Worm (Caenorhabditis elegans) whole organism, L4/young adult: ENCODE results near the gene hyls-1.

Experiments
- W03F9.2 ChIP-seq: fragments of 150-350 bp; optimal IDR thresholded peaks from 2 replicates; lab custom pipeline; 2014; ENCODE audit warnings: missing biosample characterization, missing genetic modification characterization
- dao-5 ChIP-seq: sonication (generic microtip); optimal IDR thresholded peaks from 2 replicates; lab custom pipeline; 2016; ENCODE audit warnings: missing genotype, missing genetic modification characterization, moderate library complexity, missing compliant biosample characterization
- him-1 ChIP-seq: sonication (generic microtip); optimal IDR thresholded peaks from 2 replicates; lab custom pipeline; 2016; ENCODE audit warnings: missing genotype, missing genetic modification reagents, missing genetic modification characterization, missing compliant biosample characterization

hyls-1 gene

DNA sequence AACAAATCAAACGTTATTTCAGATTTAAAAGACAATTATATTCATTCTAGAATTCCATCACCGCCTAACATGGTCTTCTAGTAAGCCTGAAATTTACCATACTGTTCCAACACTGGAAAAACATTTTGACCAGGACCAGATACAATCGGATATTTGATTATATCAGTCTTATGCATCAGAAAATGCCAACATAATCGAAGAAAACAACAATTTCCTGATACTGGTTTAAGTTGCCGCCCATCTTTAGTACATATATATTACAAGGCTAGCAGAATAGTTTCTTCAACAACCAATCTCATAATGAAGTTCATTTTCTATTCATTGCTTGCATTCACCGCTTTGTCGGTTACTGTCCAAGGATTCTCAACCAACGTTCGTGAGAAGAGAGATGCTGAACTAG is 21.8 kb downstream of the hyls-1 start, which contains the start of gene C13A2.12:
C13A2.12 (plus strand) TSS at position 301 of the 400 bp plus-strand sequence.
- no peak for TF ChIP-seq dao-5
- TF ChIP-seq W03F9.2 (tag; lab: Kevin White, UChicago) = no peak
- no peak for TF ChIP-seq him-1 (tag; lab: Kevin White, UChicago)

DNA sequence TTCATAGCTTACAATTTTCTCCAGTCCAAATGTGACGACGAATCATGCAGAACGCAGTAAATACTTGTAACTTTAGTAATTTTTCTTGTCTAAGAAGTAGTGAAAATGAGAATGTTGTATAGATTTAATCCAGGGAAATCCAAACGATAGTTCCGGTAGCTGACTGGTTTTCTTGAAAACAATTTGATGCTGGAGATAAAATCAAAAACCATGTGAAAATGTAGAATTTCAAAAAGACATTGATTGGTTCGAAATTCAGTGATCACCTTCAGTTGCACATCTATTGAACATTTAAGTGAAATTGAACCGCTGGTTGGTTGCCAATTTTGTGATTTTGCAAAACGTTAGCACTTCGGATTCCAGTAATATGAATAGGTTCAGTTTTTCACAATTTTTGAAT is 26.9 kb downstream of the hyls-1 start, which contains the start of gene C13A2.9:
C13A2.9 (minus strand) TSS at position 101 of the 400 bp plus-strand sequence.
- no peak for TF ChIP-seq W03F9.2 (tag; lab: Kevin White, UChicago)
- TF ChIP-seq dao-5 = no peak
- no peak for TF ChIP-seq him-1 (tag; lab: Kevin White, UChicago)

DNA sequence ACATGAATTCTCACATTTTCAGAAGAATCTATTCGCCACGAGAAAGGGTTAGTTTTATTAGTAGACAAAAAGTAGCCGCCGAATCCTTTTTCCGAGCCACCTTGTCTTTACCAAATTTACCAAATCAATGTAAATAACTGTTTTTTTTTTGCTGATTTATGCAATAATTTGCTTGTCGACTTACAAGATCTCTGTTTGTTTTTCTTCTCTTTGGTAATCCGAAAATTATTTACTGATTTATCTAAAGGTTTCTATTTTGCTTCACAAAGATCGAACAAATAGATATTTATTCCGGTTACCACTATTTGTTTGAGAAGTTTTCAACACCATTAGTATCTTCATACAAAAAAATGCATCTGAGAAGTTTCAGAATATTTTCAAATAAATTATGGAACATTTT is 28.8 kb downstream of the hyls-1 start, which contains the start of gene C13A2.7:
C13A2.7 (plus strand) TSS at position 301 of the 400 bp plus-strand sequence.
- no peak for TF ChIP-seq W03F9.2 (tag; lab: Kevin White, UChicago)
- no peak for TF ChIP-seq him-1 (tag; lab: Kevin White, UChicago)
- TF ChIP-seq dao-5 = no peak

DNA sequence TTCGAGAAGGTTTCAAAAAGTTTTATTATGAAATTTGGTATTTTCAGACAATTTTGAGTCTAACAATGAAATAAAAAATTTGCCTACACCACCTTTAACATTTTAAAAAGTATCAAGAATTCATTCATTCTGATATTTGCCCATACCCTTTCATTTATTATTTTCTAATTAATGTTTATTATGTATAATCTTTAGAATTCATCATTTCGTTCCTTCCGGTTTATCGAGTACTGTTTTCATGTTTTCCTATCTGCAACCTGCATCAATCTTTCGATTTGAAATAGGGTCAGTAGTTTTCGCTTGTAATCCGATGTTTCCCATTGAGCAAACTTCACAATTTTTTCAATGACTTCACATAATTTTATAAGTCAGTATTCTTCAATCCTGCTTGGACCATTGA is 32.2 kb downstream of the hyls-1 start, which contains the start of gene C13A2.6:
C13A2.6 (plus strand) TSS at position 301 of the 400 bp plus-strand sequence.
- TF ChIP-seq W03F9.2 (tag; lab: Kevin White, UChicago) (no peak), him-1 (tag; lab: Kevin White, UChicago) (no peak), dao-5 (no peak)

DNA sequence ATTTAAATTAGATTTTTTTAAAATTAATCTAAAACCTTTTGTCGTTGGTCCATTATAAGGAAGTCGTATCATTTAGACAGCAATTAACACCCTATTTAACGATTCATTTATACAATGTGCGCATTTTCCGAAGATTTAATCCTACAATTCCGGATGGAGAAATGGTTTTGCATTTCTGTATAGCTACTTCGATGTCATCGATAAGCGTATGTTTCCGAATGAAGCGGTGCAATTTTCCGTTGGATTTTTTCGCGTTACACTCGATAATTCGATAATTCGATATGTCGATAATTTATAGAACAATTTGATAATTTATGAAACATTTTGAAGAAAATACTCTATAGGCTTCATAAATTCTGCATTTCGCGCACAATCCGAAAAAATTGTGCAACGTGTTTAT is 37.8 kb downstream of the hyls-1 start, which contains the start of gene C13A2.10:
C13A2.10 (minus strand) TSS at position 101 of the 400 bp plus-strand sequence.
- TF ChIP-seq W03F9.2 (tag; lab: Kevin White, UChicago) (no peak), dao-5 (no peak), him-1 (tag; lab: Kevin White, UChicago) (no peak)

DNA sequence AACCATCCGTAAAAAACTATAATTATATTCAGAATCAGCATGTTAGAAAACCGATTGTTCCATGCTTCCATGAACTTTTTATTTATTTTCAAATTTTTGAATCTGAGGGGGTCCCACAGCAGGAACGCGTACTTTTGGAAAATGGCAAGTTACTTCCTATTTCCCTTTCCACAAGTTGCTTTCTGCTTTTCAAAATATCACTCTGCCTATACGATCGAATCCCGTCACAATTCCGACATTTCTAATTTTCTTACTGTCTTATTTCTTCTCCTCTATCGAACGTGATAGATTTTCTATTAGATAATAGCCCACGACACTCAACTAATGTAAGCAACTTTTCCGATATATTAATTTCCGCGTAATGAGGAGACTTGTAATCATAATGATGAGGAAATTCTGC is 38.3 kb downstream of the hyls-1 start, which contains the start of gene C13A2.5:
C13A2.5 (plus strand) TSS at position 301 of the 400 bp plus-strand sequence.
- TF ChIP-seq W03F9.2 (tag; lab: Kevin White, UChicago) (no peak), him-1 (tag; lab: Kevin White, UChicago) (no peak), dao-5 (no peak)

DNA sequence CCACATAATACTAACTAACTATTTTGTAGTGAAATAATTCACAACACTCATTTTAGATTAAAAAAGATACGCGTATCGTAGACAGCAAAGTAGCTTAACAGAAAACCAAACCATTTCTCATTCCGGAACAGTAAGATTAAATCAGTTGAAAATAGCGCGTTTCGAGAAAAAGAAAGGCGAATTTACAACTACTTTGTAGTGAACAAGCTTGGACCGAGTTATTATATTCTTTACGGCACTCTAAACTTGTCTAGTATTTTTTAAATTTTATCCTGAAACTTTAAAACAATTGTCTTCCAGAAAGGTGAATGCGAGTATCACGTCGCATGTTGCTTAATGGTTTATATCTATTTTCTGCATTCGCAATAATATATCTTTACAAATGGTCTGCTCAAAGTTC is 41.9 kb downstream of the hyls-1 start, which contains the start of gene C13A2.4:
C13A2.4 (plus strand) TSS at position 301 of the 400 bp plus-strand sequence.
- no peak for TF ChIP-seq him-1 (tag; lab: Kevin White, UChicago)
- TF ChIP-seq W03F9.2 (tag; lab: Kevin White, UChicago) = no peak
- no peak for TF ChIP-seq dao-5

DNA sequence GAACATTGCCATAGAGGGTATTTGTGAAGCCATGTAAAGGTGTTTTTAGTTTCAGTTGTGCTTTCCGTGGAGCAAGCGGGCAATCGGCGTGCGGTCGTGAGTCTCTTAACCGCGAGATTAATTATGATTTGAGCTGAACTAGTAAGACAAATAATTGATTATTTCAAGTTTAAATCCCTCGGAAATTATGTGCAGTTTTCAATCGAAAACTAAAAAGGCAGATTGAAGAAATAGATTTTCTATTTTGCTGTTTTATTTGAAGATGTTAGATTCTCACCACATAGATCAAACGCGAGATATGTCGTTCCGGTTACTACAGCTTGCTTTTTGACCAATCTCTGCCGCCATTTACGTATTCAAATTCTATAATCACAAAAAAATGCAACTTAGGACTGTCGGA is 44.9 kb downstream of the hyls-1 start, which contains the start of gene C13A2.3:
C13A2.3 (plus strand) TSS at position 301 of the 400 bp plus-strand sequence.
- TF ChIP-seq dao-5 (no peak), him-1 (tag; lab: Kevin White, UChicago) (no peak), W03F9.2 (tag; lab: Kevin White, UChicago) (no peak)

DNA sequence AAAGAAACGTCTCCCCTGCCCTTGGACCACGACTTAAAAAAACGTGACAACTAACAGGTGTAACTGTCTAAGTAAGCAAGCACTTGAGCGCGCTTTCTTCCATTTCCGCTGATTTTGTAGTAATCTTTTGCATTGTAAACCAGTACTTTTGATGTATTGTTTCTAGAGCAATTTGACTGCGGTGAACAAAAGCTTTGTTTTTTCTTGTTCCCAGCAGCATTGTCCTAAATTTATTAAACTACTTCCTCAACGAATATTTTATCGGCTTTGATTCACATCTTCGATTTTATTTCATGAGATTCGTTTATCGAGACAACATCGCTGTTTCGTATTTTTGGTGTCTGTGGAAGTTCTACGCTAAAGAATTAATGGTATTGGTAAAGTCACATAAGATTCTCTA is 51.5 kb downstream of the hyls-1 start, which contains the start of gene C13A2.1:
C13A2.1 (plus strand) TSS at position 301 of the 400 bp plus-strand sequence.
- TF ChIP-seq dao-5 = no peak
- no peak for TF ChIP-seq W03F9.2 (tag; lab: Kevin White, UChicago)
- TF ChIP-seq him-1 (tag; lab: Kevin White, UChicago) = no peak
